Fruit fly (Drosophila melanogaster) Kc167 (cell line): Measurements from ENCODE around the gene CG10055.

Experiments
- h ChIP-seq: fragments of >200 bp; optimal IDR thresholded peaks from 3 replicates; lab custom pipeline; 2018; ENCODE audit warnings: missing external identifiers
- ttk ChIP-seq: sonication (Bioruptor generic); optimal IDR thresholded peaks from 2 replicates; lab custom pipeline; 2017; ENCODE audit warnings: missing external identifiers

DNA sequence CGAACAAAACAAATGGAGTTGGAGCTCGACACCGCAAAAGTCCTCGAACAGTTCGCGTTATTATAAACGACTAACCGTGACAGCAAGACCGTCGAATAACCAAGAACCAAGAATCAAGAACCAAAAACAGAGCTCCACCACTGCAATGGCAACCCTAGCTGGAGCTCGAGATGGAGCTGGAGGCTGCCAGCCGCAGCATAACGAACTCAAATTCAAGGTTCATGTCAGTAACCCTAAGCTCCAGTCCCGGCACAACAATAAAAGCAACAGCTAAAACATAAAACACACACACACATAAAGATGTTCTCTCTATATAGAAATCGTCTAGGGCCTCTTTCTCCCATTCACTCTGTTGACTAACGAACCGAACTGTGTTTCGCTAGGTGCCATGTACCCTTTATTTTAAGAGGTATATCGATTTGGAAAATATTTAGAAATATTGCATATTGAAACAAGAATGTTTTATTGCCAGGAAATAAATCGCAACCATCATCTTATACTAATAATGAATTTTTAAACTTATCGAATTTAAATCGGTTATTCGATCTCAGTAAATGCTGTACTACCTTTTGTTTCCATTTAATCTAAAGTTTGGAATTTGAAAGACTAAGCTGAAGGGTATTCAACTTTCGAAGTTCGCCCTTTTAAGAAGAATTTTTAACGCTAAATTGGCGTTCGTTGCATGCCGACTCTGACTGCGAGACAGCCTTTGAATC is 14.9 kb downstream of the CG10055 start:
- TF ChIP-seq h (lab: Kevin White, UChicago) (no peak), ttk (no peak)
